Fruit fly (Drosophila melanogaster): ENCODE data around the gene Rbp6.

DNA sequence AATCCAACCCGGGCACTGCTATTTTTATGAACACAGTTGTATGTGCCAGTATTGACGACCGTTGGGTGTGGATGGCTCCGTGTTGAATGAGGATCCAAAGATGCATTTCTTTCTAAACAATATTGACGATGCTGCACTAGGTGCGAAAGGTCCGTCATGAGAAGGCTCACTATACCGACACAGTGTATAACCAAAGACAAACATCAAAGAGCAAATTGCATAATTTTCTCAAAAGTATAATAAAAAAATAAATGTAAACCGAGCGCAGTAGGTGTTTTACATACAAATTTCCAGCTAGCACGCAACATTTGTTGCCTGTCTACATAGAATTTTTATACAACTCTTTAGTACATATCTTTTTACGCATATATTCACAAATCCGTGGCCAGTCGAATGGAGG is 5.1 kb upstream of the Rbp6 start, which contains the start of gene CG7707:
- TF ChIP-seq Rel (GFP tag; optimal IDR thresholded peaks at IDR 0.05) (no peak), Rel (tag; optimal IDR thresholded peaks at IDR 0.05) (no peak), h (GFP tag; optimal IDR thresholded peaks at IDR 0.05) (no peak), HLH106 (tag; optimal IDR thresholded peaks at IDR 0.05) (no peak), dl (GFP tag; optimal IDR thresholded peaks at IDR 0.05; ENCODE audit: insufficient read depth in 1 of 2, partially characterized antibody in 2 of 2) (no peak), sv (GFP tag; optimal IDR thresholded peaks at IDR 0.05) (no peak), Abd-B (GFP tag; optimal IDR thresholded peaks at IDR 0.05) (no peak), fru (GFP tag; optimal IDR thresholded peaks at IDR 0.05) (no peak), psq (GFP tag; optimal IDR thresholded peaks at IDR 0.05) (no peak), dsf (GFP tag; optimal IDR thresholded peaks at IDR 0.05; ENCODE audit: borderline replicate concordance) (no peak), usp (GFP tag; optimal IDR thresholded peaks at IDR 0.05) (no peak), pan (optimal IDR thresholded peaks at IDR 0.05) (no peak), rgr (GFP tag; optimal IDR thresholded peaks at IDR 0.05) (no peak)
